Fruit fly (Drosophila melanogaster) whole organism, embryonic: Measurements from ENCODE around the gene Rpn12.
A peak's percentile ranks its signal among the peaks of the same experiment; 100 is the strongest.

Source experiments
- Adf1 ChIP-seq: fragments of 200-800 bp; sonication (Bioruptor generic); IDR thresholded peaks from 2 replicates; pipeline ENCODE4 v1.3.6; 2022; ENCODE audit warnings: missing biosample characterization, missing genetic modification characterization
- CG10209 ChIP-seq: fragments of 200-800 bp; sonication (Bioruptor generic); optimal IDR thresholded peaks from 3 replicates; lab custom pipeline; 2017; ENCODE audit warnings: missing biosample characterization, mild to moderate bottlenecking, missing genetic modification characterization, missing genetic modification reagents
- CG10267 ChIP-seq: fragments of 200-800 bp; sonication (Bioruptor generic); optimal IDR thresholded peaks from 2 replicates; lab custom pipeline; 2018; ENCODE audit warnings: missing biosample characterization, mild to moderate bottlenecking, missing genetic modification characterization, moderate library complexity
- CG10321 ChIP-seq: fragments of 200-800 bp; sonication (Bioruptor generic); IDR thresholded peaks from 2 replicates; pipeline ENCODE4 v1.3.6; 2022; ENCODE audit warnings: missing biosample characterization, missing genetic modification characterization
- CG10431 ChIP-seq: fragments of 200-800 bp; sonication (Bioruptor generic); optimal IDR thresholded peaks from 3 replicates; lab custom pipeline; 2018; ENCODE audit warnings: missing biosample characterization, mild to moderate bottlenecking, missing genetic modification characterization
- CG12155 ChIP-seq: fragments of 200-800 bp; sonication (Bioruptor generic); optimal IDR thresholded peaks from 3 replicates; lab custom pipeline; 2016; ENCODE audit warnings: missing biosample characterization, missing genetic modification characterization
- CG12219 ChIP-seq: fragments of 200-800 bp; sonication (Bioruptor generic); optimal IDR thresholded peaks from 3 replicates; lab custom pipeline; 2018; ENCODE audit warnings: missing biosample characterization, mild to moderate bottlenecking, missing genetic modification characterization
- CG12391 ChIP-seq: fragments of 200-800 bp; sonication (Bioruptor generic); optimal IDR thresholded peaks from 3 replicates; lab custom pipeline; 2018; ENCODE audit warnings: missing biosample characterization, mild to moderate bottlenecking, missing genetic modification characterization, moderate library complexity
- CG12942 ChIP-seq: fragments of 200-800 bp; sonication (Bioruptor generic); optimal IDR thresholded peaks from 3 replicates; lab custom pipeline; 2016; ENCODE audit warnings: missing biosample characterization, missing genetic modification characterization
- CG14014 ChIP-seq: fragments of 200-800 bp; sonication (Bioruptor generic); IDR thresholded peaks from 2 replicates; pipeline ENCODE4 v1.3.6; 2022; ENCODE audit warnings: missing biosample characterization, missing genetic modification characterization
- CG1529 ChIP-seq: fragments of 200-800 bp; sonication (Bioruptor generic); optimal IDR thresholded peaks from 3 replicates; lab custom pipeline; 2018; ENCODE audit warnings: missing biosample characterization, missing genetic modification characterization
- CG15479 ChIP-seq: fragments of 200-800 bp; sonication (Bioruptor generic); optimal IDR thresholded peaks from 3 replicates; lab custom pipeline; 2019; ENCODE audit warnings: missing biosample characterization, mild to moderate bottlenecking, missing genetic modification characterization, moderate library complexity
- CG17359 ChIP-seq: fragments of 200-800 bp; sonication (Bioruptor generic); optimal IDR thresholded peaks from 3 replicates; lab custom pipeline; 2018; ENCODE audit warnings: missing biosample characterization, mild to moderate bottlenecking, missing genetic modification characterization, moderate library complexity
- CG17385 ChIP-seq: fragments of 200-800 bp; sonication (Bioruptor generic); optimal IDR thresholded peaks from 3 replicates; lab custom pipeline; 2018; ENCODE audit warnings: missing biosample characterization, mild to moderate bottlenecking, missing genetic modification characterization
- CG17612 ChIP-seq: fragments of 200-800 bp; sonication (Bioruptor generic); IDR thresholded peaks from 2 replicates; pipeline ENCODE4 v1.3.6; 2022; ENCODE audit warnings: missing biosample characterization, missing genetic modification characterization
- CG1832 ChIP-seq: fragments of 200-800 bp; sonication (Bioruptor generic); optimal IDR thresholded peaks from 2 replicates; lab custom pipeline; 2017; ENCODE audit warnings: missing biosample characterization, mild to moderate bottlenecking, missing genetic modification characterization, inconsistent platforms
- CG2875 ChIP-seq: fragments of 200-800 bp; sonication (Bioruptor generic); optimal IDR thresholded peaks from 2 replicates; lab custom pipeline; 2017; ENCODE audit warnings: missing biosample characterization, mild to moderate bottlenecking, missing genetic modification characterization, missing genetic modification reagents
- CG4730 ChIP-seq: fragments of 200-800 bp; sonication (Bioruptor generic); IDR thresholded peaks from 2 replicates; pipeline ENCODE4 v1.3.6; 2022; ENCODE audit warnings: missing biosample characterization, missing genetic modification characterization
- CG5245 ChIP-seq: fragments of 200-800 bp; sonication (Bioruptor generic); optimal IDR thresholded peaks from 3 replicates; lab custom pipeline; 2016; ENCODE audit warnings: missing biosample characterization, missing genetic modification characterization
- CG6272 ChIP-seq: fragments of 200-800 bp; sonication (Bioruptor generic); IDR thresholded peaks from 2 replicates; pipeline ENCODE4 v1.3.6; 2022; ENCODE audit warnings: missing biosample characterization, missing genetic modification characterization
- CG7786 ChIP-seq: fragments of 200-800 bp; sonication (Bioruptor generic); optimal IDR thresholded peaks from 2 replicates; lab custom pipeline; 2016; ENCODE audit warnings: missing biosample characterization, missing genetic modification characterization
- CG7839 ChIP-seq: fragments of 200-800 bp; sonication (Bioruptor generic); optimal IDR thresholded peaks from 3 replicates; lab custom pipeline; 2018; ENCODE audit warnings: missing biosample characterization, mild to moderate bottlenecking, missing genetic modification characterization, moderate library complexity
- CG7987 ChIP-seq: fragments of 200-800 bp; sonication (Bioruptor generic); optimal IDR thresholded peaks from 2 replicates; lab custom pipeline; 2018; ENCODE audit warnings: missing biosample characterization, mild to moderate bottlenecking, missing genetic modification characterization, moderate library complexity
- CHES-1-like ChIP-seq: fragments of 200-800 bp; sonication (Bioruptor generic); optimal IDR thresholded peaks from 2 replicates; lab custom pipeline; 2016; ENCODE audit warnings: missing biosample characterization, missing genetic modification characterization
- Chrac-16 ChIP-seq: fragments of 200-800 bp; sonication (Bioruptor generic); optimal IDR thresholded peaks from 3 replicates; lab custom pipeline; 2016; ENCODE audit warnings: missing biosample characterization, missing genetic modification characterization
- Dip2 ChIP-seq: fragments of 200-800 bp; sonication (Bioruptor generic); IDR thresholded peaks from 2 replicates; pipeline ENCODE4 v1.3.6; 2022; ENCODE audit warnings: missing biosample characterization, missing genetic modification characterization
- ERR ChIP-seq: fragments of 200-800 bp; sonication (Bioruptor generic); optimal IDR thresholded peaks from 2 replicates; lab custom pipeline; 2016; ENCODE audit warnings: missing biosample characterization, missing genetic modification characterization
- GATAe ChIP-seq: fragments of 200-800 bp; sonication (Bioruptor generic); conservative IDR thresholded peaks from 2 replicates; pipeline ENCODE4 v1.3.6; 2022; ENCODE audit warnings: missing biosample characterization, missing genetic modification characterization
- Gug ChIP-seq: fragments of 200-800 bp; sonication (Bioruptor generic); IDR thresholded peaks from 4 replicates; pipeline ENCODE4 v1.3.6; 2022; ENCODE audit warnings: missing biosample characterization, missing genetic modification characterization
- Max ChIP-seq: fragments of 200-800 bp; sonication (Bioruptor generic); optimal IDR thresholded peaks from 2 replicates; lab custom pipeline; 2016; ENCODE audit warnings: missing biosample characterization, mild to moderate bottlenecking, missing genetic modification characterization
- Optix ChIP-seq: fragments of 200-800 bp; sonication (Bioruptor generic); IDR thresholded peaks from 3 replicates; pipeline ENCODE4 v1.3.6; 2022; ENCODE audit warnings: missing biosample characterization, missing genetic modification characterization
- Sox102F ChIP-seq: fragments of 200-800 bp; sonication (Bioruptor generic); optimal IDR thresholded peaks from 2 replicates; lab custom pipeline; 2018; ENCODE audit warnings: missing biosample characterization, mild to moderate bottlenecking, missing genetic modification characterization, moderate library complexity
- ara ChIP-seq: fragments of 200-800 bp; sonication (Bioruptor generic); IDR thresholded peaks from 2 replicates; pipeline ENCODE4 v1.3.6; 2022; ENCODE audit warnings: missing biosample characterization, missing genetic modification characterization
- cato ChIP-seq: fragments of 200-800 bp; sonication (Bioruptor generic); optimal IDR thresholded peaks from 2 replicates; lab custom pipeline; 2016; ENCODE audit warnings: missing biosample characterization, missing genetic modification characterization, borderline replicate concordance
- caup ChIP-seq: fragments of 200-800 bp; sonication (Bioruptor generic); optimal IDR thresholded peaks from 3 replicates; lab custom pipeline; 2017; ENCODE audit warnings: missing biosample characterization, mild to moderate bottlenecking, missing genetic modification characterization, moderate library complexity; ENCODE audit not compliant: severe bottlenecking
- disco-r ChIP-seq: fragments of 200-800 bp; sonication (Bioruptor generic); optimal IDR thresholded peaks from 2 replicates; lab custom pipeline; 2016; ENCODE audit warnings: missing biosample characterization, missing genetic modification characterization
- dm ChIP-seq: fragments of 200-800 bp; sonication (Bioruptor generic); optimal IDR thresholded peaks from 3 replicates; lab custom pipeline; 2016; ENCODE audit warnings: missing biosample characterization, missing genetic modification characterization
- dmrt99B ChIP-seq: fragments of 200-800 bp; sonication (Bioruptor generic); optimal IDR thresholded peaks from 2 replicates; lab custom pipeline; 2018; ENCODE audit warnings: missing biosample characterization, mild to moderate bottlenecking, missing genetic modification characterization, moderate library complexity
- eve ChIP-seq, 2 experiments: fragments of >200 bp; optimal IDR thresholded peaks; 2 replicates each; lab custom pipeline; 2017; ENCODE audit warnings: missing biosample characterization in 2 of 2, missing genetic modification characterization in 2 of 2
- fd102C ChIP-seq: fragments of 200-800 bp; sonication (Bioruptor generic); optimal IDR thresholded peaks from 2 replicates; lab custom pipeline; 2018; ENCODE audit warnings: missing biosample characterization, mild to moderate bottlenecking, missing genetic modification characterization, moderate library complexity
- grn ChIP-seq: fragments of 200-800 bp; sonication (Bioruptor generic); optimal IDR thresholded peaks from 3 replicates; lab custom pipeline; 2017; ENCODE audit warnings: missing biosample characterization, missing genetic modification characterization
- hb ChIP-seq: fragments of 200-800 bp; sonication (Bioruptor generic); IDR thresholded peaks from 3 replicates; pipeline ENCODE4 v1.3.6; 2022; ENCODE audit warnings: missing biosample characterization, missing genetic modification characterization; ENCODE audit not compliant: partially characterized antibody
- inv ChIP-seq: fragments of 200-800 bp; sonication (Bioruptor generic); IDR thresholded peaks from 2 replicates; pipeline ENCODE4 v1.3.6; 2022; ENCODE audit warnings: missing biosample characterization, missing genetic modification characterization; ENCODE audit not compliant: partially characterized antibody
- knrl ChIP-seq: fragments of 200-800 bp; sonication (Bioruptor generic); IDR thresholded peaks from 3 replicates; pipeline ENCODE4 v1.3.6; 2022; ENCODE audit warnings: missing biosample characterization, missing genetic modification characterization; ENCODE audit not compliant: partially characterized antibody
- nerfin-1 ChIP-seq: fragments of 200-800 bp; sonication (Bioruptor generic); optimal IDR thresholded peaks from 3 replicates; lab custom pipeline; 2019; ENCODE audit warnings: missing biosample characterization, mild to moderate bottlenecking, missing genetic modification characterization, moderate library complexity
- pita ChIP-seq: fragments of 200-800 bp; sonication (Bioruptor generic); optimal IDR thresholded peaks from 2 replicates; lab custom pipeline; 2017; ENCODE audit warnings: missing biosample characterization, mild to moderate bottlenecking, missing genetic modification characterization
- pros ChIP-seq: fragments of 200-800 bp; sonication (Bioruptor generic); optimal IDR thresholded peaks from 3 replicates; lab custom pipeline; 2019; ENCODE audit warnings: missing biosample characterization, mild to moderate bottlenecking, missing genetic modification characterization, moderate library complexity
- scrt ChIP-seq: fragments of 200-800 bp; sonication (Bioruptor generic); optimal IDR thresholded peaks from 2 replicates; lab custom pipeline; 2018; ENCODE audit warnings: missing biosample characterization, mild to moderate bottlenecking, missing genetic modification characterization, moderate library complexity
- slp2 ChIP-seq: fragments of 200-800 bp; sonication (Bioruptor generic); optimal IDR thresholded peaks from 2 replicates; lab custom pipeline; 2016; ENCODE audit warnings: missing biosample characterization, missing genetic modification characterization
- sqz ChIP-seq: fragments of 200-800 bp; sonication (Bioruptor generic); optimal IDR thresholded peaks from 3 replicates; lab custom pipeline; 2018; ENCODE audit warnings: missing biosample characterization, mild to moderate bottlenecking, missing genetic modification characterization

Gene Rpn12

DNA sequence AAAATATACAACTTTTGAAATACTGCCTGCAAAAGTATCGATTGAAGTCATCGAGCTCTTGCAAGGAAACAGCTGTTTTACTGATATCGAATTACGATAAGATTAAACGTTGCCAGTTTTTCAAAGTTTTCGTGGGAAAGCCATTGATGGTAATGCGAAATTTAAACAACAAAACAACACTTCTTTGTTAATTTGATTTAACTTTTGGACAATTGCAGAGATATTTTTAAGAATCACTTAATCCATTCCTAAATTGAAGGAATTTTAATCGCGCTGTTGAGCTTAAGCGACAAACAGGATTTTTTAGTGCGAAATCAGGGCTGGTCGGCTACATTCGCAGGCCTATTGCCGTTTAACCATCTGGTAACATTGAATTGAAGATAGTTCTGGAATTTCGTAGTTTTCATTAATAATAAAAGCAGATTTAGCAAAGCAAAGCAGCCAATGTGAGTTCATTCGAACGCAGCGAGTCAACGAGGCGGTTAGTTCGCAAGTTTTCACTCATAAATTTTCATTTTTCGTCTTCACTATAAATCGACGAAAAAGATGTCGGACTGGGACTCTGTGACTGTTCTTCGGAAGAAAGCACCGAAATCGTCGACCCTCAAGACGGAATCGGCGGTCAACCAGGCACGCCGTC lies 8.4 kb upstream of the Rpn12 start, which contains the start of gene mbf1 (continued):
- TF ChIP-seq grn (GFP tag; lab: Kevin White, UChicago) (peak; percentile 73), eve (GFP tag; optimal IDR thresholded peaks at IDR 0.05; lab: Kevin White, UChicago) (no peak), CG1529 (GFP tag; lab: Kevin White, UChicago) (no peak), Adf1 (GFP tag; lab: Robert Waterston, UW) (no peak), CG7786 (GFP tag; lab: Kevin White, UChicago) (no peak), sqz (GFP tag; lab: Kevin White, UChicago) (no peak), pros (GFP tag; lab: Kevin White, UChicago) (no peak), Dip2 (GFP tag; lab: Robert Waterston, UW) (no peak), Optix (GFP tag; lab: Robert Waterston, UW) (no peak), CG17612 (no peak), Sox102F (GFP tag; lab: Kevin White, UChicago) (no peak), ara (GFP tag; lab: Robert Waterston, UW) (no peak), CG5245 (GFP tag; lab: Kevin White, UChicago) (no peak), nerfin-1 (tag; lab: Kevin White, UChicago) (peak; percentile 92), dm (GFP tag; lab: Kevin White, UChicago) (peak; percentile 19), CG17359 (no peak), CG2875 (GFP tag; lab: Kevin White, UChicago) (no peak), CG6272 (GFP tag; lab: Robert Waterston, UW) (no peak), CG12155 (peak; percentile 20), Max (GFP tag; lab: Kevin White, UChicago) (no peak), CG12391 (tag; lab: Kevin White, UChicago) (peak; percentile 48), CHES-1-like (peak; percentile 51), CG12219 (GFP tag; lab: Kevin White, UChicago) (no peak), fd102C (GFP tag; lab: Kevin White, UChicago) (no peak), inv (GFP tag; lab: Robert Waterston, UW) (peak; percentile 48; the same call in 1 of the 2 replicates), CG10321 (GFP tag; lab: Robert Waterston, UW) (no peak), CG15479 (GFP tag; lab: Kevin White, UChicago) (no peak), ERR (no peak), CG1832 (no peak), CG12942 (GFP tag; lab: Kevin White, UChicago) (no peak), dmrt99B (tag; lab: Kevin White, UChicago) (no peak), disco-r (GFP tag; lab: Kevin White, UChicago) (no peak), CG10431 (no peak), knrl (GFP tag; lab: Robert Waterston, UW) (peak; percentile 51; the same call in 2 of the 3 replicates), CG17385 (GFP tag; lab: Kevin White, UChicago) (no peak), hb (GFP tag; lab: Robert Waterston, UW) (no peak), cato (GFP tag; lab: Kevin White, UChicago) (no peak), Chrac-16 (GFP tag; lab: Kevin White, UChicago) (no peak), CG10267 (tag; lab: Kevin White, UChicago) (peak; percentile 48), pita (GFP tag; lab: Kevin White, UChicago) (no peak), CG4730 (GFP tag; lab: Robert Waterston, UW) (no peak), CG10209 (GFP tag; lab: Kevin White, UChicago) (no peak), CG14014 (GFP tag; lab: Robert Waterston, UW) (no peak), CG7839 (tag; lab: Kevin White, UChicago) (no peak), slp2 (GFP tag; lab: Kevin White, UChicago) (peak; percentile 20), CG7987 (no peak), GATAe (GFP tag; lab: Robert Waterston, UW) (no peak), Gug (GFP tag; lab: Robert Waterston, UW) (no peak), caup (GFP tag; lab: Kevin White, UChicago) (no peak), scrt (GFP tag; lab: Kevin White, UChicago) (no peak)
